Fruit fly (Drosophila melanogaster): Measurements from ENCODE around the gene Ugt36D1.

- no peak for TF ChIP-seq usp (GFP tag; optimal IDR thresholded peaks at IDR 0.05)
- no peak for TF ChIP-seq Hr83 (GFP tag; optimal IDR thresholded peaks at IDR 0.05; ENCODE audit: poor library complexity, severe bottlenecking)
- no peak for TF ChIP-seq CG32264 (GFP tag; optimal IDR thresholded peaks at IDR 0.05)
- TF ChIP-seq brk (GFP tag; optimal IDR thresholded peaks at IDR 0.05), result no peak
- TF ChIP-seq Hr78 (GFP tag; optimal IDR thresholded peaks at IDR 0.05), result no peak
- no peak for TF ChIP-seq Jra (GFP tag; optimal IDR thresholded peaks at IDR 0.05)
- TF ChIP-seq GATAd (GFP tag; optimal IDR thresholded peaks at IDR 0.05), result no peak
- TF ChIP-seq Dif (GFP tag; optimal IDR thresholded peaks at IDR 0.05; ENCODE audit: partially characterized antibody), result no peak
- no peak for TF ChIP-seq ey (GFP tag; optimal IDR thresholded peaks at IDR 0.05)
Measured at dm6 chr2L:18866582-18866981, 43.2 kb downstream of the Ugt36D1 start.
